Worm (Caenorhabditis elegans): ENCODE measurements around the gene pstk-1.
A peak's percentile ranks its signal among the peaks of the same experiment; 100 is the strongest.

The pstk-1 gene

DNA sequence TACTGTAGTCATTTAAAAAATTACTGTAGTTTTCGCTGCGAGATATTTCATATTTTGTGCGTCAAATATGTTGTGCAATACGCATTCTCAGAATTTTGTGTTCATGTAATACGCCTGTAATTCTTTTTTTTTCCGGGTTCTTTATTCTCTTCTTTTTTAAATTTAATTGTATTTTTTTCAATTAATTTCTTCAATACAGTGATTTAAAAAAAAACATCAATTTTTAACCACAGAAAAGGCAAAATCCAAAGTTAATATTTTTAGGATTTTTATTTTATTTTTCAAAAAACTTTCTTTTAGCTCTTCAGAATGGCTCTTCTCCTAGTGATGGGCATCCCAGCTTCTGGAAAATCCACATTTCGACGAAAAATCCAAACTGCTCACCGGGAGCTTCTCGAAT is at the start of gene pstk-1:
Gene pstk-1, plus strand, starts transcription at position 301 of the 400 bp plus-strand sequence.
- TF ChIP-seq nfyb-1 (GFP tag; IDR thresholded peaks at IDR 0.05) (no peak), nhr-27 (tag; optimal IDR thresholded peaks at IDR 0.05) (no peak), dpl-1 (GFP tag; optimal IDR thresholded peaks at IDR 0.05) (no peak), egl-18 (GFP tag; IDR thresholded peaks at IDR 0.05) (no peak), T26A5.8 (tag; optimal IDR thresholded peaks at IDR 0.05) (no peak), cebp-1 (GFP tag; IDR thresholded peaks at IDR 0.05) (no peak), cebp-1 (tag; optimal IDR thresholded peaks at IDR 0.05) (no peak), rec-8 (tag; optimal IDR thresholded peaks at IDR 0.05) (no peak), K11D2.4 (GFP tag; IDR thresholded peaks at IDR 0.05) (no peak), mxl-1 (tag; optimal IDR thresholded peaks at IDR 0.05) (no peak), F22D6.2 (tag; optimal IDR thresholded peaks at IDR 0.05) (no peak), F49E8.2 (tag; optimal IDR thresholded peaks at IDR 0.05; ENCODE audit: insufficient read depth) (no peak), ceh-40 (GFP tag; IDR thresholded peaks at IDR 0.05) (no peak), attf-6 (GFP tag; IDR thresholded peaks at IDR 0.05) (no peak), lsl-1 (GFP tag; optimal IDR thresholded peaks at IDR 0.05) (no peak)

DNA sequence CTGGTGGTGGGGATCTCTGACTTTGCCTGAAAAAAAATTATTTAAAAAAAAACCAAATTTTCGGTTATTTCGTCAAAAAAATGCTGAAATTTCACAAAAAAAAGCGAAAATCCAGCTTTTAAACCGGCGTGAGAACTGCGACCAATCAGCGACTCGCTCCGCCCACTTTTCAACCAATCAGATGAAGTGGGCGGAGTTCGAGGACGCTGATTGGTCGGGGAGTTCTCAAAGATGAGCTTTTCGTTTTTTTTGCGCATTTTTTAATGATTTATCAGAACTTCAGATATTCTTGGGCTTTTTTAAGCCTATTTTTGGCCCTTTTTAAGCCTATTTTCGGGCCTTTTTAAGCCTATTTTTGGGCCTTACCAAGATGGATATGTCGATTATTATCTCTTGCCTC is 46.2 kb upstream of the pstk-1 start:
- TF ChIP-seq sdz-38 (tag; optimal IDR thresholded peaks at IDR 0.05), result no peak
- TF ChIP-seq F39B2.1 (GFP tag; IDR thresholded peaks at IDR 0.05), result no peak
- no peak for TF ChIP-seq let-607 (tag; optimal IDR thresholded peaks at IDR 0.05)
- TF ChIP-seq nfyb-1 (GFP tag; IDR thresholded peaks at IDR 0.05), result peak; percentile 60; the same call in 1 of the 2 replicates
- no peak for TF ChIP-seq hsf-1 (GFP tag; IDR thresholded peaks at IDR 0.05)

DNA sequence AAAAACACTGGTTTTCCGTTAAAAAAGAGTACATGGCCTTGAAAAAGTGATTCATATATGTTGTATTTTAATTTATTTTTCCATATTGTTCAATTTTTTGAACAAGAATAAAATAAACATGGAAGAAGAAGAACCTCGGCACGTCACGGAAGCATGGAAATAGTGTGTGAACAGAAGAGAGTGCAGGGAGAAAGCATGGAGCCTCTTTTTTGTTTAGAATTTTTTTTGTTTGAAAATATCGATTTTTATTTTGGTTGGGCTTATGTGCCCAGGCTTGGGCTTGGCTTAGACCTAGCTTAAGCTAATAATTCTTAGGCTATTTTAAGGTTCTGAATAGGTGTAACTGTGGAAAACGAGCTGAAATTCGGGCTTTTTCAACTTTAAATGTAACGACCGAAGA is 44.7 kb upstream of the pstk-1 start, which contains the start of gene tat-1:
Gene tat-1, minus strand, starts transcription at position 11 of the 400 bp plus-strand sequence.
- TF ChIP-seq hmg-1.2 (GFP tag; IDR thresholded peaks at IDR 0.05), result peak; percentile 58; the same call in 1 of the 2 replicates
- TF ChIP-seq F57C9.4 (tag; optimal IDR thresholded peaks at IDR 0.05), result no peak

DNA sequence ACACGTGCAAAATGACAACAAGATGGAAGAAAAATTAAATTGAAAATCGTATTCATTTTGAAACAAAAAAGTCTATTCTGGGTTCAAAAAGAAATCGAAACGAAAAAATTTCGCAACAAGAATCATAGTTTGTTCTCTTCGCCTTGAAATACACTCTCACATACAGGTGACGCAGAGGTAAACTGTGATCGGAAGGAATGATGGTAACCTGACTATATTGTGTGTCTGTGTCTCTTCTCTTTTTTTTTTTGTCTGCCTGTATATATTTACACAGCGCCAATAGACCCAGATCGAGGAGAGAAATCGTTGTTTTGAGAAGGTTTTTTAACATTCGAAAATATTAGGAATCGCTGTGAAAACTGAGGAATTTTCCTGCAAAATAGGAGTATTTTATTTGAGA is 42.3 kb upstream of the pstk-1 start:
- peak; percentile 20; the same call in 1 of the 2 replicates for TF ChIP-seq hmg-1.2 (GFP tag; IDR thresholded peaks at IDR 0.05)
- peak; percentile 90 for TF ChIP-seq cebp-1 (GFP tag; IDR thresholded peaks at IDR 0.05)
- TF ChIP-seq cebp-1 (tag; optimal IDR thresholded peaks at IDR 0.05), result peak; percentile 92
- no peak for TF ChIP-seq sptf-2 (GFP tag; optimal IDR thresholded peaks at IDR 0.05)
- TF ChIP-seq pha-4 (tag; optimal IDR thresholded peaks at IDR 0.05), result peak; percentile 71
- TF ChIP-seq let-607 (tag; optimal IDR thresholded peaks at IDR 0.05), result no peak
- peak; percentile 69 for TF ChIP-seq nhr-80 (tag; optimal IDR thresholded peaks at IDR 0.05)
- peak; percentile 51 for TF ChIP-seq attf-5 (GFP tag; optimal IDR thresholded peaks at IDR 0.05)

DNA sequence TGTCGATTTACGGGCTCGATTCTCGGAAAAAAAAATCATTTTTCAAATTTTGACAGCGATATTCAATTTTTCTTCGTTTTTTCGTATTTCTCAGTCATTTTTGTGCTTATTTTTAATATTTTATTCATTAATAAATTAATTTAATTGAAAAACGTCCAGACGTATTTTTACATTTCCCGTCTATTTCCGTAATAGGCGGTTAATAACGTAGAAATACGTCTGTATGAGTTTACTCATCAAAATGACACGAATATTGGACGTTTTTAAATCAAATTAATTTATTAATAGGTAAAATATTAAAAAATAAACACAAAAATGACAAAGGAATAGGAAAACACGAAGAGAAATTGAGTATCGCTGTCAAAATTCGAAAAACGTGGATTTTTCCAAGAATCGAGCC is 41.7 kb upstream of the pstk-1 start:
- TF ChIP-seq F39B2.1 (GFP tag; IDR thresholded peaks at IDR 0.05), result no peak
- no peak for TF ChIP-seq ama-1 (optimal IDR thresholded peaks at IDR 0.05)
- peak in 1 of 2 experiments; percentile 5 for TF ChIP-seq ama-1 (GFP tag; optimal IDR thresholded peaks at IDR 0.05)

DNA sequence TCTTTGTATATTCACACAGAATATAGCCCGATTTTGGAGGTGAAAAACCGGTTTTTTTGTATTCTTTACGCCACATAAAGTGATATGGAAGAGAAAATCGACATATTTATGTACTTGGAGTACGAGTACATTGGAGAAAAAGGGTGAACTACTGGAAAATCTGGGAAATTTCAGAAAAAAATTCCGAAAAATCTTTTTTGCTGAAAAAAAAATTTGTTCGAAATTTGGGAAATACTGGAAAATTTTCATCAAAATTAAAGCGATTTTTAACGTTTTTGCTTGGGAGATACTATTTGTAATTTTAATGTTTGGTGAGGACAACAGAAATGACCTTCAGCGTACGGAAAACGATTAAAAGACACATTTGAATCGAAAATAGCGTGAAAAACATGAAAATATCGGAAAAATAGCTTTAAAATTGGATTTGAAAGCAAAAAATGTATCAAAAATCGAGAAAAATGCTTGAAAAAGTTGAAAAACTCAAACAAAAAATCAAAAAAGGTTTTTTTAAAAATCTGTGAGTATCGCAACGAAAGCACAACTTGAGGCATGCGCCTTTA is 40.5 kb upstream of the pstk-1 start:
- TF ChIP-seq K12H6.12 (tag; optimal IDR thresholded peaks at IDR 0.05) (no peak), F55B11.4 (tag; optimal IDR thresholded peaks at IDR 0.05; ENCODE audit: borderline replicate concordance, insufficient read depth) (no peak), ama-1 (optimal IDR thresholded peaks at IDR 0.05) (no peak), ama-1 (GFP tag; optimal IDR thresholded peaks at IDR 0.05) (peak in 1 of 2 experiments; percentile 65), dpl-1 (GFP tag; optimal IDR thresholded peaks at IDR 0.05) (peak; percentile 14), lin-26 (GFP tag; IDR thresholded peaks at IDR 0.05) (no peak), B0035.1 (tag; optimal IDR thresholded peaks at IDR 0.05) (no peak), rec-8 (tag; optimal IDR thresholded peaks at IDR 0.05) (no peak), F57A8.1 (GFP tag; optimal IDR thresholded peaks at IDR 0.05) (no peak)
